Worm (Caenorhabditis elegans) whole organism, mixed stage, embryonic: Measurements from ENCODE around the gene nol-56.

Source experiments
- bed-3 ChIP-seq: fragments of 200-800 bp; sonication (Bioruptor generic); optimal IDR thresholded peaks from 3 replicates; lab custom pipeline; 2018; ENCODE audit warnings: mild to moderate bottlenecking, missing genetic modification characterization, moderate library complexity, missing compliant biosample characterization
- ceh-39 ChIP-seq: fragments of 150-350 bp; optimal IDR thresholded peaks from 2 replicates; lab custom pipeline; 2014; ENCODE audit warnings: missing biosample characterization, missing genetic modification characterization
- ceh-43 ChIP-seq: fragments of 200-800 bp; sonication (Bioruptor generic); optimal IDR thresholded peaks from 2 replicates; lab custom pipeline; 2018; ENCODE audit warnings: mild to moderate bottlenecking, missing genetic modification characterization, moderate library complexity, missing compliant biosample characterization
- ceh-83 ChIP-seq: fragments of 200-800 bp; sonication (Bioruptor generic); optimal IDR thresholded peaks from 2 replicates; lab custom pipeline; 2018; ENCODE audit warnings: mild to moderate bottlenecking, missing genetic modification characterization, missing compliant biosample characterization
- ces-1 ChIP-seq: fragments of 150-350 bp; optimal IDR thresholded peaks from 2 replicates; lab custom pipeline; 2014; ENCODE audit warnings: missing biosample characterization, missing genetic modification reagents, missing genetic modification characterization
- drap-1 ChIP-seq: fragments of 200-800 bp; sonication (Bioruptor generic); optimal IDR thresholded peaks from 3 replicates; lab custom pipeline; 2018; ENCODE audit warnings: mild to moderate bottlenecking, missing genetic modification characterization, missing compliant biosample characterization
- elt-1 ChIP-seq: sonication (generic microtip); optimal IDR thresholded peaks from 2 replicates; lab custom pipeline; 2017; ENCODE audit warnings: missing genetic modification characterization, mild to moderate bottlenecking, missing compliant biosample characterization, antibody characterized with exemption, moderate library complexity, borderline replicate concordance; ENCODE audit not compliant: insufficient read depth
- elt-3 ChIP-seq: fragments of 150-350 bp; optimal IDR thresholded peaks from 2 replicates; lab custom pipeline; 2014; ENCODE audit warnings: missing biosample characterization, missing genetic modification characterization
- flh-1 ChIP-seq: fragments of 200-800 bp; sonication (Bioruptor generic); optimal IDR thresholded peaks from 2 replicates; lab custom pipeline; 2018; ENCODE audit warnings: mild to moderate bottlenecking, missing genetic modification characterization, moderate library complexity, missing compliant biosample characterization
- hlh-1 ChIP-seq: fragments of 150-350 bp; optimal IDR thresholded peaks from 2 replicates; lab custom pipeline; 2014; ENCODE audit warnings: missing biosample characterization, missing genetic modification reagents, missing genetic modification characterization
- lin-13 ChIP-seq: fragments of 150-350 bp; optimal IDR thresholded peaks from 2 replicates; lab custom pipeline; 2014; ENCODE audit warnings: missing biosample characterization, missing genetic modification characterization
- lin-32 ChIP-seq: fragments of 200-800 bp; sonication (Bioruptor generic); optimal IDR thresholded peaks from 2 replicates; lab custom pipeline; 2018; ENCODE audit warnings: mild to moderate bottlenecking, missing genetic modification characterization, missing compliant biosample characterization
- lsy-2 ChIP-seq: fragments of 150-350 bp; optimal IDR thresholded peaks from 2 replicates; lab custom pipeline; 2014; ENCODE audit warnings: missing biosample characterization, missing genetic modification characterization
- mab-5 ChIP-seq: fragments of 150-350 bp; optimal IDR thresholded peaks from 2 replicates; lab custom pipeline; 2014; ENCODE audit warnings: missing biosample characterization, missing genetic modification characterization
- mep-1 ChIP-seq: fragments of 150-350 bp; optimal IDR thresholded peaks from 2 replicates; lab custom pipeline; 2017; ENCODE audit warnings: missing biosample characterization, missing genetic modification reagents, missing genetic modification characterization, inconsistent platforms
- mls-2 ChIP-seq: sonication (generic microtip); optimal IDR thresholded peaks from 2 replicates; lab custom pipeline; 2016; ENCODE audit warnings: mild to moderate bottlenecking, missing genetic modification characterization, moderate library complexity, missing compliant biosample characterization
- nhr-2 ChIP-seq: fragments of 150-350 bp; optimal IDR thresholded peaks from 2 replicates; lab custom pipeline; 2014; ENCODE audit warnings: missing biosample characterization, missing genetic modification characterization
- nhr-237 ChIP-seq: fragments of 150-350 bp; optimal IDR thresholded peaks from 2 replicates; lab custom pipeline; 2014; ENCODE audit warnings: missing biosample characterization, missing genetic modification characterization
- nhr-76 ChIP-seq: sonication (generic microtip); optimal IDR thresholded peaks from 2 replicates; lab custom pipeline; 2017; ENCODE audit warnings: missing biosample characterization, missing genetic modification characterization
- pha-4 ChIP-seq: fragments of 150-350 bp; optimal IDR thresholded peaks from 2 replicates; lab custom pipeline; 2018; ENCODE audit warnings: missing biosample characterization, missing genetic modification reagents, missing genetic modification characterization
- sem-2 ChIP-seq: fragments of 200-800 bp; sonication (Bioruptor generic); optimal IDR thresholded peaks from 2 replicates; lab custom pipeline; 2018; ENCODE audit warnings: mild to moderate bottlenecking, missing genetic modification characterization, missing compliant biosample characterization
- snpc-4 ChIP-seq: fragments of 150-350 bp; optimal IDR thresholded peaks from 2 replicates; lab custom pipeline; 2014; ENCODE audit warnings: missing biosample characterization, missing genetic modification characterization
- sptf-1 ChIP-seq: sonication (generic microtip); optimal IDR thresholded peaks from 2 replicates; lab custom pipeline; 2017; ENCODE audit warnings: mild to moderate bottlenecking, missing genetic modification characterization, moderate library complexity, missing compliant biosample characterization
- tbx-8 ChIP-seq: fragments of 200-800 bp; sonication (Bioruptor generic); optimal IDR thresholded peaks from 2 replicates; lab custom pipeline; 2018; ENCODE audit warnings: mild to moderate bottlenecking, missing genetic modification characterization, moderate library complexity, missing compliant biosample characterization
- unc-120 ChIP-seq: sonication (generic microtip); optimal IDR thresholded peaks from 2 replicates; lab custom pipeline; 2017; ENCODE audit warnings: missing genetic modification characterization, missing compliant biosample characterization; ENCODE audit not compliant: poor library complexity, severe bottlenecking
- unc-39 ChIP-seq: fragments of 150-350 bp; optimal IDR thresholded peaks from 2 replicates; lab custom pipeline; 2014; ENCODE audit warnings: missing biosample characterization, missing genetic modification characterization
- unc-62 ChIP-seq: fragments of 150-350 bp; optimal IDR thresholded peaks from 2 replicates; lab custom pipeline; 2014; ENCODE audit warnings: missing biosample characterization, missing genetic modification reagents, missing genetic modification characterization
- ztf-11 ChIP-seq: fragments of 150-350 bp; optimal IDR thresholded peaks from 2 replicates; lab custom pipeline; 2014; ENCODE audit warnings: missing biosample characterization, missing genetic modification characterization

The nol-56 gene

ce11 chrV:10352928-10353427 is at the start of gene nol-56:
Gene nol-56 (minus strand): TSS chrV:10352978.
- TF ChIP-seq lin-13 (tag; lab: Kevin White, UChicago) (peak; percentile 56), hlh-1 (tag; lab: Kevin White, UChicago) (peak; percentile 53), nhr-237 (tag; lab: Kevin White, UChicago) (peak; percentile 45), mep-1 (tag; lab: Kevin White, UChicago) (peak; percentile 64), ces-1 (GFP tag; lab: Kevin White, UChicago) (peak; percentile 77), ceh-39 (peak; percentile 82), tbx-8 (GFP tag; lab: Kevin White, UChicago) (no peak), snpc-4 (no peak), nhr-2 (tag; lab: Kevin White, UChicago) (no peak), pha-4 (peak; percentile 49), mab-5 (tag; lab: Kevin White, UChicago) (no peak), lsy-2 (peak; percentile 77)

ce11 chrV:10399290-10399689 is 46.5 kb upstream of the nol-56 start:
- no peak for TF ChIP-seq lsy-2
- TF ChIP-seq, all 35 proteins: peak for 0

ce11 chrV:10398431-10398830 is 45.7 kb upstream of the nol-56 start, which contains the start of gene ugt-2:
Gene ugt-2 (plus strand): TSS chrV:10398801.
- TF ChIP-seq sem-2 (GFP tag; lab: Kevin White, UChicago), result no peak
- TF ChIP-seq elt-3 (tag; lab: Kevin White, UChicago), result no peak
- no peak for TF ChIP-seq nhr-237 (tag; lab: Kevin White, UChicago)
- TF ChIP-seq mab-5 (tag; lab: Kevin White, UChicago), result no peak
- no peak for TF ChIP-seq ceh-43 (GFP tag; lab: Kevin White, UChicago)
- TF ChIP-seq flh-1 (GFP tag; lab: Kevin White, UChicago), result no peak
- TF ChIP-seq ceh-39, result no peak
- no peak for TF ChIP-seq hlh-1 (tag; lab: Kevin White, UChicago)
- no peak for TF ChIP-seq unc-62 (GFP tag; lab: Kevin White, UChicago)
- TF ChIP-seq elt-1, result no peak
- TF ChIP-seq ceh-83 (GFP tag; lab: Kevin White, UChicago), result no peak
- TF ChIP-seq snpc-4, result no peak
- TF ChIP-seq bed-3, result no peak
- TF ChIP-seq drap-1 (GFP tag; lab: Kevin White, UChicago), result no peak
- no peak for TF ChIP-seq nhr-2 (tag; lab: Kevin White, UChicago)
- no peak for TF ChIP-seq unc-120 (tag; lab: Kevin White, UChicago)
- TF ChIP-seq lin-32 (GFP tag; lab: Kevin White, UChicago), result no peak
- TF ChIP-seq ces-1 (GFP tag; lab: Kevin White, UChicago), result no peak
- TF ChIP-seq unc-39, result no peak
- TF ChIP-seq, all 35 proteins: peak for 0

- TF ChIP-seq lin-13 (tag; lab: Kevin White, UChicago) (no peak), mls-2 (tag; lab: Kevin White, UChicago) (no peak), ceh-39 (no peak), unc-120 (tag; lab: Kevin White, UChicago) (no peak), pha-4 (no peak), sem-2 (GFP tag; lab: Kevin White, UChicago) (no peak), sptf-1 (tag; lab: Kevin White, UChicago) (no peak), unc-62 (GFP tag; lab: Kevin White, UChicago) (no peak), mab-5 (tag; lab: Kevin White, UChicago) (no peak), ztf-11 (tag; lab: Kevin White, UChicago) (no peak), nhr-2 (tag; lab: Kevin White, UChicago) (no peak), flh-1 (GFP tag; lab: Kevin White, UChicago) (no peak)
- TF ChIP-seq, all 35 proteins: peak for 0
These were observed 42.5 kb upstream of the nol-56 start, which contains the start of the genes col-151 and ugt-1 for ce11 chrV:10395173-10395766. Gene col-151 (minus strand): TSS chrV:10395223. Gene ugt-1 (plus strand): TSS chrV:10395663.

- no peak for TF ChIP-seq lin-32 (GFP tag; lab: Kevin White, UChicago)
- no peak for TF ChIP-seq nhr-76
- no peak for TF ChIP-seq unc-120 (tag; lab: Kevin White, UChicago)
- TF ChIP-seq, all 35 proteins: peak for 0
These were observed 40.9 kb upstream of the nol-56 start for ce11 chrV:10393708-10394107.
